Fruit fly (Drosophila melanogaster) whole organism, embryonic: ENCODE results near the gene witty.
A peak's percentile ranks its signal among the peaks of the same experiment; 100 is the strongest.

ENCODE experiments used
- CG10147 ChIP-seq: fragments of 200-800 bp; sonication (Bioruptor generic); optimal IDR thresholded peaks from 2 replicates; lab custom pipeline; 2019; ENCODE audit warnings: missing biosample characterization, mild to moderate bottlenecking, missing genetic modification characterization, moderate library complexity
- CG10267 ChIP-seq: fragments of 200-800 bp; sonication (Bioruptor generic); optimal IDR thresholded peaks from 2 replicates; lab custom pipeline; 2018; ENCODE audit warnings: missing biosample characterization, mild to moderate bottlenecking, missing genetic modification characterization, moderate library complexity
- CG10274 ChIP-seq: fragments of 200-800 bp; sonication (Bioruptor generic); optimal IDR thresholded peaks from 3 replicates; lab custom pipeline; 2017; ENCODE audit warnings: missing biosample characterization, mild to moderate bottlenecking, missing genetic modification characterization
- CG11560 ChIP-seq: fragments of 200-800 bp; sonication (Bioruptor generic); IDR thresholded peaks from 3 replicates; pipeline ENCODE4 v1.3.6; 2022; ENCODE audit warnings: missing biosample characterization, missing genetic modification characterization
- CG12219 ChIP-seq: fragments of 200-800 bp; sonication (Bioruptor generic); optimal IDR thresholded peaks from 3 replicates; lab custom pipeline; 2018; ENCODE audit warnings: missing biosample characterization, mild to moderate bottlenecking, missing genetic modification characterization
- CG13424 ChIP-seq: fragments of 200-800 bp; sonication (Bioruptor generic); optimal IDR thresholded peaks from 2 replicates; lab custom pipeline; 2019; ENCODE audit warnings: missing biosample characterization, mild to moderate bottlenecking, missing genetic modification characterization, moderate library complexity
- CG13624 ChIP-seq: fragments of 200-800 bp; sonication (Bioruptor generic); optimal IDR thresholded peaks from 2 replicates; lab custom pipeline; 2016; ENCODE audit warnings: missing biosample characterization, missing genetic modification characterization
- CG14710 ChIP-seq: fragments of 200-800 bp; sonication (Bioruptor generic); optimal IDR thresholded peaks from 3 replicates; lab custom pipeline; 2019; ENCODE audit warnings: missing biosample characterization, mild to moderate bottlenecking, missing genetic modification characterization, moderate library complexity
- CG15011 ChIP-seq: fragments of 200-800 bp; sonication (Bioruptor generic); optimal IDR thresholded peaks from 3 replicates; lab custom pipeline; 2018; ENCODE audit warnings: missing biosample characterization, mild to moderate bottlenecking, missing genetic modification characterization
- CG1647 ChIP-seq: fragments of 200-800 bp; sonication (Bioruptor generic); optimal IDR thresholded peaks from 3 replicates; lab custom pipeline; 2016; ENCODE audit warnings: missing biosample characterization, missing genetic modification characterization
- CG18011 ChIP-seq: fragments of 200-800 bp; sonication (Bioruptor generic); optimal IDR thresholded peaks from 2 replicates; lab custom pipeline; 2017; ENCODE audit warnings: missing biosample characterization, missing genetic modification characterization, mild to moderate bottlenecking, moderate library complexity, missing genotype
- CG18619 ChIP-seq: fragments of 200-800 bp; sonication (Bioruptor generic); optimal IDR thresholded peaks from 3 replicates; lab custom pipeline; 2017; ENCODE audit warnings: missing biosample characterization, mild to moderate bottlenecking, missing genetic modification characterization
- CG2120 ChIP-seq: fragments of 200-800 bp; sonication (Bioruptor generic); optimal IDR thresholded peaks from 3 replicates; lab custom pipeline; 2016; ENCODE audit warnings: missing biosample characterization, missing genetic modification characterization
- CG30431 ChIP-seq: fragments of 200-800 bp; sonication (Bioruptor generic); optimal IDR thresholded peaks from 2 replicates; lab custom pipeline; 2017; ENCODE audit warnings: missing biosample characterization, missing genetic modification characterization
- CG6175 ChIP-seq: fragments of 200-800 bp; sonication (Bioruptor generic); IDR thresholded peaks from 3 replicates; pipeline ENCODE4 v1.3.6; 2022; ENCODE audit warnings: missing biosample characterization, missing genetic modification characterization
- CG6683 ChIP-seq: fragments of 200-800 bp; sonication (Bioruptor generic); optimal IDR thresholded peaks from 2 replicates; lab custom pipeline; 2017; ENCODE audit warnings: missing biosample characterization, mild to moderate bottlenecking, missing genetic modification characterization, missing genetic modification reagents
- CG6791 ChIP-seq: fragments of 200-800 bp; sonication (Bioruptor generic); IDR thresholded peaks from 3 replicates; pipeline ENCODE4 v1.3.6; 2022; ENCODE audit warnings: missing biosample characterization, missing genetic modification characterization; ENCODE audit not compliant: partially characterized antibody
- CG7963 ChIP-seq: fragments of 200-800 bp; sonication (Bioruptor generic); IDR thresholded peaks from 3 replicates; pipeline ENCODE4 v1.3.6; 2022; ENCODE audit warnings: missing biosample characterization, missing genetic modification characterization; ENCODE audit not compliant: partially characterized antibody
- CG7987 ChIP-seq: fragments of 200-800 bp; sonication (Bioruptor generic); optimal IDR thresholded peaks from 2 replicates; lab custom pipeline; 2018; ENCODE audit warnings: missing biosample characterization, mild to moderate bottlenecking, missing genetic modification characterization, moderate library complexity
- CG8924 ChIP-seq: fragments of 200-800 bp; optimal IDR thresholded peaks from 3 replicates; lab custom pipeline; 2019; ENCODE audit warnings: missing biosample characterization, mild to moderate bottlenecking, missing genetic modification characterization, moderate library complexity
- CG9797 ChIP-seq: fragments of 200-800 bp; sonication (Bioruptor generic); optimal IDR thresholded peaks from 3 replicates; lab custom pipeline; 2018; ENCODE audit warnings: missing biosample characterization, mild to moderate bottlenecking, missing genetic modification characterization
- CG9932 ChIP-seq: fragments of 200-800 bp; sonication (Bioruptor generic); IDR thresholded peaks from 2 replicates; pipeline ENCODE4 v1.3.6; 2022; ENCODE audit warnings: missing biosample characterization, missing genetic modification characterization
- CHES-1-like ChIP-seq: fragments of 200-800 bp; sonication (Bioruptor generic); optimal IDR thresholded peaks from 2 replicates; lab custom pipeline; 2016; ENCODE audit warnings: missing biosample characterization, missing genetic modification characterization
- Dip3 ChIP-seq: fragments of 200-800 bp; sonication (Bioruptor generic); optimal IDR thresholded peaks from 3 replicates; lab custom pipeline; 2016; ENCODE audit warnings: missing biosample characterization, missing genetic modification characterization
- HLH3B ChIP-seq: fragments of 200-800 bp; sonication (Bioruptor generic); IDR thresholded peaks from 2 replicates; pipeline ENCODE4 v1.3.6; 2022; ENCODE audit warnings: missing biosample characterization, missing genetic modification characterization
- HLH54F ChIP-seq: fragments of 200-800 bp; sonication (Bioruptor generic); optimal IDR thresholded peaks from 3 replicates; lab custom pipeline; 2016; ENCODE audit warnings: missing biosample characterization, missing genetic modification characterization
- Lpt ChIP-seq: fragments of >200 bp; optimal IDR thresholded peaks from 2 replicates; lab custom pipeline; 2018; ENCODE audit warnings: missing biosample characterization, missing genetic modification characterization
- NK7.1 ChIP-seq: fragments of 200-800 bp; sonication (Bioruptor generic); optimal IDR thresholded peaks from 3 replicates; lab custom pipeline; 2016; ENCODE audit warnings: missing biosample characterization, missing genetic modification characterization
- Pdp1 ChIP-seq, 2 experiments: fragments of 200-800 bp; sonication (Bioruptor generic); optimal IDR thresholded peaks; 3 replicates each; lab custom pipeline; 2016; ENCODE audit warnings: missing biosample characterization in 2 of 2, missing genetic modification characterization in 2 of 2, mild to moderate bottlenecking in 1 of 2, moderate library complexity in 1 of 2
- Rx ChIP-seq: fragments of 200-800 bp; sonication (Bioruptor generic); IDR thresholded peaks from 2 replicates; pipeline ENCODE4 v1.3.6; 2022; ENCODE audit warnings: missing biosample characterization, missing genetic modification characterization
- Trl ChIP-seq, 3 experiments: fragments of >200 bp in 2 of 3; fragments of 200-800 bp in 1 of 3; sonication (Bioruptor generic) in 1 of 3; optimal IDR thresholded peaks; 2 replicates in 1 of 3; 3 replicates in 2 of 3; lab custom pipeline; 2016 to 2017; ENCODE audit warnings: missing biosample characterization in 1 of 3, missing genetic modification characterization in 1 of 3
- ato ChIP-seq: fragments of 200-800 bp; sonication (Bioruptor generic); IDR thresholded peaks from 2 replicates; pipeline ENCODE4 v1.3.6; 2022; ENCODE audit warnings: missing biosample characterization, missing genetic modification characterization; ENCODE audit not compliant: partially characterized antibody
- az2 ChIP-seq: fragments of 200-800 bp; sonication (Bioruptor generic); optimal IDR thresholded peaks from 3 replicates; lab custom pipeline; 2016; ENCODE audit warnings: missing biosample characterization, missing genetic modification characterization
- bsh ChIP-seq, 2 experiments: fragments of 200-800 bp; sonication (Bioruptor generic); optimal IDR thresholded peaks; 2 replicates each; lab custom pipeline; 2017 to 2018; ENCODE audit warnings: mild to moderate bottlenecking in 2 of 2, missing biosample characterization in 2 of 2, missing genetic modification characterization in 2 of 2, moderate library complexity in 1 of 2
- cg ChIP-seq: fragments of 200-800 bp; sonication (Bioruptor generic); optimal IDR thresholded peaks from 3 replicates; lab custom pipeline; 2019; ENCODE audit warnings: missing biosample characterization, mild to moderate bottlenecking, missing genetic modification characterization, moderate library complexity
- crp ChIP-seq, 2 experiments: fragments of 200-800 bp; sonication (Bioruptor generic); optimal IDR thresholded peaks; 2 replicates in 1 of 2; 3 replicates in 1 of 2; lab custom pipeline; 2017; ENCODE audit warnings: missing biosample characterization in 2 of 2, missing genetic modification characterization in 2 of 2, mild to moderate bottlenecking in 1 of 2, moderate library complexity in 1 of 2
- gce ChIP-seq: fragments of 200-800 bp; sonication (Bioruptor generic); IDR thresholded peaks from 3 replicates; pipeline ENCODE4 v1.3.6; 2022; ENCODE audit warnings: missing biosample characterization, missing genetic modification characterization
- grn ChIP-seq: fragments of 200-800 bp; sonication (Bioruptor generic); optimal IDR thresholded peaks from 3 replicates; lab custom pipeline; 2017; ENCODE audit warnings: missing biosample characterization, missing genetic modification characterization
- gt ChIP-seq: fragments of 200-800 bp; sonication (Bioruptor generic); IDR thresholded peaks from 2 replicates; pipeline ENCODE4 v1.3.6; 2022; ENCODE audit warnings: missing biosample characterization, missing genetic modification characterization
- hbn ChIP-seq: fragments of 200-800 bp; sonication (Bioruptor generic); IDR thresholded peaks from 2 replicates; pipeline ENCODE4 v1.3.6; 2022; ENCODE audit warnings: missing biosample characterization, missing genetic modification characterization; ENCODE audit not compliant: partially characterized antibody
- ind ChIP-seq: fragments of 200-800 bp; sonication (Bioruptor generic); optimal IDR thresholded peaks from 3 replicates; lab custom pipeline; 2016; ENCODE audit warnings: missing biosample characterization, missing genetic modification characterization
- jigr1 ChIP-seq: fragments of 200-800 bp; sonication (Bioruptor generic); IDR thresholded peaks from 3 replicates; pipeline ENCODE4 v1.3.6; 2022; ENCODE audit warnings: missing biosample characterization, missing genetic modification characterization
- luna ChIP-seq: fragments of 200-800 bp; sonication (Bioruptor generic); optimal IDR thresholded peaks from 2 replicates; lab custom pipeline; 2016; ENCODE audit warnings: missing biosample characterization, missing genetic modification characterization
- mirr ChIP-seq: fragments of 200-800 bp; sonication (Bioruptor generic); optimal IDR thresholded peaks from 3 replicates; lab custom pipeline; 2018; ENCODE audit warnings: missing biosample characterization, mild to moderate bottlenecking, missing genetic modification characterization
- repo ChIP-seq: fragments of 200-800 bp; sonication (Bioruptor generic); optimal IDR thresholded peaks from 2 replicates; lab custom pipeline; 2016; ENCODE audit warnings: missing biosample characterization, missing genetic modification characterization
- salm ChIP-seq: fragments of 200-800 bp; sonication (Bioruptor generic); optimal IDR thresholded peaks from 2 replicates; lab custom pipeline; 2018; ENCODE audit warnings: missing biosample characterization, mild to moderate bottlenecking, missing genetic modification characterization
- schlank ChIP-seq: fragments of 200-800 bp; sonication (Bioruptor generic); optimal IDR thresholded peaks from 2 replicates; lab custom pipeline; 2018; ENCODE audit warnings: missing biosample characterization, mild to moderate bottlenecking, missing genetic modification characterization
- unpg ChIP-seq: fragments of 200-800 bp; sonication (Bioruptor generic); optimal IDR thresholded peaks from 3 replicates; lab custom pipeline; 2018; ENCODE audit warnings: missing biosample characterization, mild to moderate bottlenecking, missing genetic modification characterization, moderate library complexity
- usp ChIP-seq: fragments of >200 bp; optimal IDR thresholded peaks from 2 replicates; lab custom pipeline; 2017; ENCODE audit warnings: missing biosample characterization, missing genetic modification characterization

The witty gene

dm6 chr2L:8376717-8377116 is 38.6 kb downstream of the witty start, which contains the start of the genes CG13390 and CG17294 (continued):
- TF ChIP-seq ind (GFP tag; lab: Kevin White, UChicago) (peak; percentile 99), Lpt (no peak), bsh (GFP tag; optimal IDR thresholded peaks at IDR 0.05; lab: Kevin White, UChicago) (peak; percentile 97 to 100), CG12219 (peak; percentile 99), CG10267 (peak; percentile 98), gt (GFP tag; lab: Robert Waterston, UW) (peak; percentile 99), CG9797 (peak; percentile 65), CG9932 (GFP tag; lab: Robert Waterston, UW) (peak; percentile 100), CG10147 (peak; percentile 99), CG30431 (GFP tag; lab: Kevin White, UChicago) (peak; percentile 98), HLH54F (GFP tag; lab: Kevin White, UChicago) (peak; percentile 95), ato (GFP tag; lab: Robert Waterston, UW) (0 out of 2 replicates have a peak, but pooled peaks have one; percentile 40), crp (GFP tag; optimal IDR thresholded peaks at IDR 0.05; lab: Kevin White, UChicago) (peak; percentile 52 to 85), CG6175 (peak; percentile 99), Trl (optimal IDR thresholded peaks at IDR 0.05; lab: Kevin White, UChicago) (no peak), Trl (GFP tag; optimal IDR thresholded peaks at IDR 0.05; lab: Kevin White, UChicago) (peak; percentile 92), CG1647 (peak; percentile 95), repo (GFP tag; lab: Kevin White, UChicago) (peak; percentile 86), CG2120 (peak; percentile 99), Pdp1 (GFP tag; optimal IDR thresholded peaks at IDR 0.05; lab: Kevin White, UChicago) (peak; percentile 96 to 97), cg (GFP tag; lab: Kevin White, UChicago) (no peak), NK7.1 (GFP tag; lab: Kevin White, UChicago) (peak; percentile 92), CG6791 (peak; percentile 64), CHES-1-like (GFP tag; lab: Kevin White, UChicago) (peak; percentile 87), mirr (GFP tag; lab: Kevin White, UChicago) (peak; percentile 99), gce (GFP tag; lab: Robert Waterston, UW) (peak; percentile 100), Dip3 (GFP tag; lab: Kevin White, UChicago) (peak; percentile 95), CG11560 (peak; percentile 95), Rx (GFP tag; lab: Robert Waterston, UW) (peak; percentile 99), salm (peak; percentile 99), az2 (GFP tag; lab: Kevin White, UChicago) (peak; percentile 99), grn (peak; percentile 92), schlank (peak; percentile 98), CG7963 (GFP tag; lab: Robert Waterston, UW) (peak; percentile 58), hbn (GFP tag; lab: Robert Waterston, UW) (peak; percentile 70; the same call in 1 of the 2 replicates), CG6683 (GFP tag; lab: Kevin White, UChicago) (peak; percentile 99), CG13424 (tag; lab: Kevin White, UChicago) (peak; percentile 100), CG10274 (GFP tag; lab: Kevin White, UChicago) (peak; percentile 94), CG13624 (GFP tag; lab: Kevin White, UChicago) (peak; percentile 97), CG8924 (tag; lab: Kevin White, UChicago) (peak; percentile 100), CG18619 (GFP tag; lab: Kevin White, UChicago) (peak; percentile 99), unpg (GFP tag; lab: Kevin White, UChicago) (peak; percentile 100), luna (peak; percentile 86), HLH3B (GFP tag; lab: Robert Waterston, UW) (peak; percentile 100), CG15011 (GFP tag; lab: Kevin White, UChicago) (peak; percentile 99), CG7987 (peak; percentile 98), jigr1 (GFP tag; lab: Robert Waterston, UW) (peak; percentile 99), CG14710 (peak; percentile 98), CG18011 (GFP tag; lab: Kevin White, UChicago) (peak; percentile 92), usp (GFP tag; lab: Kevin White, UChicago) (no peak)
